Fruit fly (Drosophila melanogaster) whole organism, embryonic: ENCODE measurements around the gene CG8042.

Experiments
- ATbp ChIP-seq: fragments of 200-800 bp; sonication (Bioruptor generic); optimal IDR thresholded peaks from 2 replicates; lab custom pipeline; 2017; ENCODE audit warnings: missing biosample characterization, mild to moderate bottlenecking, missing genetic modification characterization, missing genetic modification reagents
- Aef1 ChIP-seq: fragments of 200-800 bp; sonication (Bioruptor generic); IDR thresholded peaks from 3 replicates; pipeline ENCODE4 v1.3.6; 2022; ENCODE audit warnings: missing biosample characterization, missing genetic modification characterization
- Asciz ChIP-seq: fragments of 200-800 bp; sonication (Bioruptor generic); optimal IDR thresholded peaks from 2 replicates; lab custom pipeline; 2017; ENCODE audit warnings: missing biosample characterization, mild to moderate bottlenecking, missing genetic modification characterization, missing genetic modification reagents
- Atf6 ChIP-seq: fragments of 200-800 bp; sonication (Bioruptor generic); IDR thresholded peaks from 2 replicates; pipeline ENCODE4 v1.3.6; 2022; ENCODE audit warnings: missing biosample characterization, missing genetic modification characterization
- Awh ChIP-seq: fragments of 200-800 bp; sonication (Bioruptor generic); IDR thresholded peaks from 2 replicates; pipeline ENCODE4, ENCODE4 v1.3.6; 2022; ENCODE audit warnings: missing biosample characterization, missing genetic modification characterization
- B-H2 ChIP-seq: fragments of 200-800 bp; sonication (Bioruptor generic); optimal IDR thresholded peaks from 2 replicates; lab custom pipeline; 2018; ENCODE audit warnings: missing biosample characterization, mild to moderate bottlenecking, missing genetic modification characterization
- CG10147 ChIP-seq: fragments of 200-800 bp; sonication (Bioruptor generic); optimal IDR thresholded peaks from 2 replicates; lab custom pipeline; 2019; ENCODE audit warnings: missing biosample characterization, mild to moderate bottlenecking, missing genetic modification characterization, moderate library complexity
- CG10462 ChIP-seq: fragments of 200-800 bp; sonication (Bioruptor generic); optimal IDR thresholded peaks from 2 replicates; lab custom pipeline; 2016; ENCODE audit warnings: missing biosample characterization, missing genetic modification characterization
- CG12155 ChIP-seq: fragments of 200-800 bp; sonication (Bioruptor generic); optimal IDR thresholded peaks from 3 replicates; lab custom pipeline; 2016; ENCODE audit warnings: missing biosample characterization, missing genetic modification characterization
- CG12391 ChIP-seq: fragments of 200-800 bp; sonication (Bioruptor generic); optimal IDR thresholded peaks from 3 replicates; lab custom pipeline; 2018; ENCODE audit warnings: missing biosample characterization, mild to moderate bottlenecking, missing genetic modification characterization, moderate library complexity
- CG14710 ChIP-seq: fragments of 200-800 bp; sonication (Bioruptor generic); optimal IDR thresholded peaks from 3 replicates; lab custom pipeline; 2019; ENCODE audit warnings: missing biosample characterization, mild to moderate bottlenecking, missing genetic modification characterization, moderate library complexity
- CG15601 ChIP-seq: fragments of 200-800 bp; sonication (Bioruptor generic); optimal IDR thresholded peaks from 3 replicates; lab custom pipeline; 2019; ENCODE audit warnings: missing biosample characterization, mild to moderate bottlenecking, missing genetic modification characterization, moderate library complexity
- CG17359 ChIP-seq: fragments of 200-800 bp; sonication (Bioruptor generic); optimal IDR thresholded peaks from 3 replicates; lab custom pipeline; 2018; ENCODE audit warnings: missing biosample characterization, mild to moderate bottlenecking, missing genetic modification characterization, moderate library complexity
- CG17361 ChIP-seq: fragments of 200-800 bp; sonication (Bioruptor generic); IDR thresholded peaks from 3 replicates; pipeline ENCODE4 v1.3.6; 2022; ENCODE audit warnings: missing biosample characterization, missing genetic modification characterization
- CG17912 ChIP-seq: fragments of 200-800 bp; sonication (Bioruptor generic); optimal IDR thresholded peaks from 2 replicates; lab custom pipeline; 2018; ENCODE audit warnings: missing biosample characterization, mild to moderate bottlenecking, missing genetic modification characterization
- CG18262 ChIP-seq: fragments of 200-800 bp; optimal IDR thresholded peaks from 3 replicates; lab custom pipeline; 2019; ENCODE audit warnings: missing biosample characterization, mild to moderate bottlenecking, missing genetic modification characterization, moderate library complexity
- CG18764 ChIP-seq: fragments of 200-800 bp; sonication (Bioruptor generic); optimal IDR thresholded peaks from 3 replicates; lab custom pipeline; 2016; ENCODE audit warnings: missing biosample characterization, missing genetic modification characterization
- CG2202 ChIP-seq: fragments of 200-800 bp; sonication (Bioruptor generic); optimal IDR thresholded peaks from 2 replicates; lab custom pipeline; 2018; ENCODE audit warnings: missing biosample characterization, mild to moderate bottlenecking, missing genetic modification characterization
- CG31441 ChIP-seq: fragments of 200-800 bp; sonication (Bioruptor generic); IDR thresholded peaks from 2 replicates; pipeline ENCODE4 v1.3.6; 2022; ENCODE audit warnings: missing biosample characterization, missing genetic modification characterization
- CG3281 ChIP-seq: fragments of 200-800 bp; sonication (Bioruptor generic); optimal IDR thresholded peaks from 3 replicates; lab custom pipeline; 2017; ENCODE audit warnings: missing biosample characterization, mild to moderate bottlenecking, missing genetic modification characterization
- CG7745 ChIP-seq: fragments of 200-800 bp; sonication (Bioruptor generic); optimal IDR thresholded peaks from 2 replicates; lab custom pipeline; 2018; ENCODE audit warnings: missing biosample characterization, mild to moderate bottlenecking, missing genetic modification characterization, moderate library complexity
- CG7786 ChIP-seq: fragments of 200-800 bp; sonication (Bioruptor generic); optimal IDR thresholded peaks from 2 replicates; lab custom pipeline; 2016; ENCODE audit warnings: missing biosample characterization, missing genetic modification characterization
- CG8281 ChIP-seq: fragments of 200-800 bp; sonication (Bioruptor generic); optimal IDR thresholded peaks from 2 replicates; lab custom pipeline; 2018; ENCODE audit warnings: missing biosample characterization, mild to moderate bottlenecking, missing genetic modification characterization, moderate library complexity
- CG8924 ChIP-seq: fragments of 200-800 bp; optimal IDR thresholded peaks from 3 replicates; lab custom pipeline; 2019; ENCODE audit warnings: missing biosample characterization, mild to moderate bottlenecking, missing genetic modification characterization, moderate library complexity
- Chrac-16 ChIP-seq: fragments of 200-800 bp; sonication (Bioruptor generic); optimal IDR thresholded peaks from 3 replicates; lab custom pipeline; 2016; ENCODE audit warnings: missing biosample characterization, missing genetic modification characterization
- D19A ChIP-seq: fragments of 200-800 bp; optimal IDR thresholded peaks from 3 replicates; lab custom pipeline; 2019; ENCODE audit warnings: missing biosample characterization, mild to moderate bottlenecking, missing genetic modification characterization, moderate library complexity
- Dek ChIP-seq: fragments of 200-800 bp; sonication (Bioruptor generic); optimal IDR thresholded peaks from 3 replicates; lab custom pipeline; 2019; ENCODE audit warnings: missing biosample characterization, mild to moderate bottlenecking, missing genetic modification characterization, moderate library complexity
- Dfd ChIP-seq, 2 experiments: fragments of >200 bp; optimal IDR thresholded peaks; 2 replicates each; lab custom pipeline; 2017; ENCODE audit warnings: missing biosample characterization in 2 of 2, missing genetic modification characterization in 2 of 2
- HLHmδ ChIP-seq: fragments of 200-800 bp; sonication (Bioruptor generic); optimal IDR thresholded peaks from 2 replicates; lab custom pipeline; 2018; ENCODE audit warnings: missing biosample characterization, mild to moderate bottlenecking, missing genetic modification characterization, moderate library complexity
- Hand ChIP-seq: fragments of 200-800 bp; sonication (Bioruptor generic); optimal IDR thresholded peaks from 2 replicates; lab custom pipeline; 2017; ENCODE audit warnings: mild to moderate bottlenecking, missing biosample characterization, missing genetic modification reagents, missing genetic modification characterization
- Hey ChIP-seq: fragments of 200-800 bp; sonication (Bioruptor generic); optimal IDR thresholded peaks from 3 replicates; lab custom pipeline; 2018; ENCODE audit warnings: missing biosample characterization, mild to moderate bottlenecking, missing genetic modification characterization
- Hmr ChIP-seq: fragments of 200-800 bp; sonication (Bioruptor generic); optimal IDR thresholded peaks from 3 replicates; lab custom pipeline; 2017; ENCODE audit warnings: mild to moderate bottlenecking, missing biosample characterization, missing genetic modification reagents, missing genetic modification characterization
- Med ChIP-seq: fragments of 200-800 bp; sonication (Bioruptor generic); peaks from one replicate; lab custom pipeline; 2016; ENCODE audit warnings: missing biosample characterization, missing genetic modification characterization, mild to moderate bottlenecking, inconsistent platforms, moderate library complexity
- Meics ChIP-seq: fragments of 200-800 bp; sonication (Bioruptor generic); optimal IDR thresholded peaks from 2 replicates; lab custom pipeline; 2017; ENCODE audit warnings: missing biosample characterization, mild to moderate bottlenecking, missing genetic modification characterization
- Rx ChIP-seq: fragments of 200-800 bp; sonication (Bioruptor generic); IDR thresholded peaks from 2 replicates; pipeline ENCODE4 v1.3.6; 2022; ENCODE audit warnings: missing biosample characterization, missing genetic modification characterization
- Scr ChIP-seq: fragments of 200-800 bp; sonication (Bioruptor generic); IDR thresholded peaks from 2 replicates; pipeline ENCODE4 v1.3.6; 2022; ENCODE audit warnings: missing biosample characterization, missing genetic modification characterization; ENCODE audit not compliant: partially characterized antibody
- TFAM ChIP-seq: fragments of 200-800 bp; sonication (Bioruptor generic); optimal IDR thresholded peaks from 2 replicates; lab custom pipeline; 2017; ENCODE audit warnings: missing biosample characterization, missing genetic modification characterization, inconsistent platforms
- abd-A ChIP-seq: fragments of 200-800 bp; sonication (Bioruptor generic); optimal IDR thresholded peaks from 3 replicates; lab custom pipeline; 2019; ENCODE audit warnings: missing biosample characterization, mild to moderate bottlenecking, missing genetic modification characterization, moderate library complexity
- ap ChIP-seq: fragments of 200-800 bp; sonication (Bioruptor generic); IDR thresholded peaks from 2 replicates; pipeline ENCODE4 v1.3.6; 2022; ENCODE audit warnings: missing biosample characterization, missing genetic modification characterization
- dmrt99B ChIP-seq: fragments of 200-800 bp; sonication (Bioruptor generic); optimal IDR thresholded peaks from 2 replicates; lab custom pipeline; 2018; ENCODE audit warnings: missing biosample characterization, mild to moderate bottlenecking, missing genetic modification characterization, moderate library complexity
- emc ChIP-seq: fragments of 200-800 bp; sonication (Bioruptor generic); optimal IDR thresholded peaks from 2 replicates; lab custom pipeline; 2016; ENCODE audit warnings: missing biosample characterization, missing genetic modification characterization
- fu2 ChIP-seq: fragments of 200-800 bp; sonication (Bioruptor generic); optimal IDR thresholded peaks from 2 replicates; lab custom pipeline; 2016; ENCODE audit warnings: missing biosample characterization, missing genetic modification characterization
- gem ChIP-seq: fragments of 200-800 bp; sonication (Bioruptor generic); optimal IDR thresholded peaks from 2 replicates; lab custom pipeline; 2019; ENCODE audit warnings: missing biosample characterization, mild to moderate bottlenecking, missing genetic modification characterization, moderate library complexity
- grn ChIP-seq: fragments of 200-800 bp; sonication (Bioruptor generic); optimal IDR thresholded peaks from 3 replicates; lab custom pipeline; 2017; ENCODE audit warnings: missing biosample characterization, missing genetic modification characterization
- gsb-n ChIP-seq: fragments of 200-800 bp; sonication (Bioruptor generic); optimal IDR thresholded peaks from 3 replicates; lab custom pipeline; 2018; ENCODE audit warnings: missing biosample characterization, mild to moderate bottlenecking, missing genetic modification characterization
- klu ChIP-seq: fragments of 200-800 bp; sonication (Bioruptor generic); IDR thresholded peaks from 2 replicates; pipeline ENCODE4 v1.3.6; 2022; ENCODE audit warnings: missing biosample characterization, missing genetic modification characterization
- nerfin-1 ChIP-seq: fragments of 200-800 bp; sonication (Bioruptor generic); optimal IDR thresholded peaks from 3 replicates; lab custom pipeline; 2019; ENCODE audit warnings: missing biosample characterization, mild to moderate bottlenecking, missing genetic modification characterization, moderate library complexity
- pzg ChIP-seq: fragments of 200-800 bp; sonication (Bioruptor generic); optimal IDR thresholded peaks from 3 replicates; lab custom pipeline; 2018; ENCODE audit warnings: missing biosample characterization, mild to moderate bottlenecking, missing genetic modification characterization, moderate library complexity
- sob ChIP-seq: fragments of 200-800 bp; sonication (Bioruptor generic); IDR thresholded peaks from 2 replicates; pipeline ENCODE4 v1.3.6; 2022; ENCODE audit warnings: missing biosample characterization, missing genetic modification characterization
- wek ChIP-seq: fragments of 200-800 bp; sonication (Bioruptor generic); optimal IDR thresholded peaks from 3 replicates; lab custom pipeline; 2018; ENCODE audit warnings: missing biosample characterization, mild to moderate bottlenecking, missing genetic modification characterization, moderate library complexity
- yki ChIP-seq: fragments of >200 bp; optimal IDR thresholded peaks from 3 replicates; lab custom pipeline; 2018

The CG8042 gene

DNA sequence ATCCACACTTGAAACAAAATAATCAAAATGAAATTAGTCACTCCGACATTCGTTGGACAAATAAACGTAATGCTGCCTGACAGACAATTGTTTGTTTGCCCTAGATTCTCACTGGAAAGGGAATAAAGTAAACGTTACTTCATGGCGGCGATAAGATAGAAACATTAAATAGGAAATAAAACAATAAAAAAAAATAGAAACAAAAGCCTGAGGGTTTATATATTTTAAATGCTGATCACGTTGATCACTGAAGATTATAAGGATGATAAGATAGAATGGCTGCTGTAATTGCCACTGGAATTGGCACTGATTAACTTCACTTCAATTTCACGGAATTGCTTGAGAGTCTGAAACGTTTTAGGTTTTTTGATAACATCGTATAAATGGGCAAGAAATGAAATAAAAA, 43.9 kb upstream of the CG8042 start (continued):
- TF ChIP-seq CG14710 (tag; lab: Kevin White, UChicago) (peak; percentile 1), CG17361 (GFP tag; lab: Robert Waterston, UW) (no peak), Chrac-16 (GFP tag; lab: Kevin White, UChicago) (no peak), nerfin-1 (peak; percentile 43), CG15601 (tag; lab: Kevin White, UChicago) (peak; percentile 68), gem (peak; percentile 26), Meics (GFP tag; lab: Kevin White, UChicago) (peak; percentile 6), B-H2 (peak; percentile 9), CG12391 (peak; percentile 21), CG3281 (GFP tag; lab: Kevin White, UChicago) (peak; percentile 10), CG7786 (GFP tag; lab: Kevin White, UChicago) (no peak), CG18262 (peak; percentile 7), Aef1 (GFP tag; lab: Robert Waterston, UW) (no peak), Med (peak; percentile 29), CG7745 (tag; lab: Kevin White, UChicago) (peak; percentile 70), emc (GFP tag; lab: Kevin White, UChicago) (no peak), Rx (GFP tag; lab: Robert Waterston, UW) (no peak), Dfd (GFP tag; optimal IDR thresholded peaks at IDR 0.05; lab: Kevin White, UChicago) (no peak), CG8281 (peak; percentile 41), HLHmδ (peak; percentile 12), gsb-n (peak; percentile 45), CG8924 (tag; lab: Kevin White, UChicago) (peak; percentile 45), Hand (GFP tag; lab: Kevin White, UChicago) (no peak), Awh (GFP tag; lab: Robert Waterston, UW) (no peak), CG18764 (GFP tag; lab: Kevin White, UChicago) (no peak), abd-A (tag; lab: Kevin White, UChicago) (no peak), ATbp (GFP tag; lab: Kevin White, UChicago) (peak; percentile 66), fu2 (GFP tag; lab: Kevin White, UChicago) (no peak), pzg (GFP tag; lab: Kevin White, UChicago) (no peak), klu (GFP tag; lab: Robert Waterston, UW) (no peak), CG10147 (GFP tag; lab: Kevin White, UChicago) (peak; percentile 16), CG31441 (peak; percentile 31; the same call in 1 of the 2 replicates), Atf6 (GFP tag; lab: Robert Waterston, UW) (no peak), ap (GFP tag; lab: Robert Waterston, UW) (no peak), CG10462 (GFP tag; lab: Kevin White, UChicago) (no peak), TFAM (GFP tag; lab: Kevin White, UChicago) (no peak), grn (GFP tag; lab: Kevin White, UChicago) (peak; percentile 96), CG12155 (no peak), CG2202 (tag; lab: Kevin White, UChicago) (peak; percentile 41), Asciz (peak; percentile 24), yki (lab: Kevin White, UChicago) (no peak), Hmr (peak; percentile 22), Dek (tag; lab: Kevin White, UChicago) (peak; percentile 19), sob (GFP tag; lab: Robert Waterston, UW) (no peak), wek (GFP tag; lab: Kevin White, UChicago) (peak; percentile 73), D19A (tag; lab: Kevin White, UChicago) (peak; percentile 4), CG17359 (tag; lab: Kevin White, UChicago) (peak; percentile 27), CG17912 (peak; percentile 73), Hey (tag; lab: Kevin White, UChicago) (no peak), dmrt99B (tag; lab: Kevin White, UChicago) (peak; percentile 14), Scr (GFP tag; lab: Robert Waterston, UW) (no peak)
